Worm (Caenorhabditis elegans) whole organism, late embryonic: ENCODE results near the gene cpi-2.

Experiments
- F13H6.1 ChIP-seq: sonication (generic microtip); optimal IDR thresholded peaks from 2 replicates; lab custom pipeline; 2016; ENCODE audit warnings: missing genetic modification characterization, missing compliant biosample characterization
- T23F11.4 ChIP-seq: fragments of 200-800 bp; sonication (Bioruptor generic); optimal IDR thresholded peaks from 2 replicates; lab custom pipeline; 2018; ENCODE audit warnings: mild to moderate bottlenecking, missing genetic modification characterization, missing compliant biosample characterization
- fkh-10 ChIP-seq: fragments of 150-350 bp; optimal IDR thresholded peaks from 2 replicates; lab custom pipeline; 2014; ENCODE audit warnings: missing biosample characterization, missing genetic modification reagents, missing genetic modification characterization
- sdc-2 ChIP-seq: sonication (generic microtip); optimal IDR thresholded peaks from 2 replicates; lab custom pipeline; 2016; ENCODE audit warnings: missing genotype, missing genetic modification characterization, missing compliant biosample characterization

- TF ChIP-seq sdc-2 (tag; lab: Kevin White, UChicago) (no peak), F13H6.1 (no peak), T23F11.4 (GFP tag; lab: Kevin White, UChicago) (no peak), fkh-10 (GFP tag; lab: Kevin White, UChicago) (no peak)
Measured at ce11 chrV:6051159-6051558, 7.3 kb downstream of the cpi-2 start, which contains the start of gene jamp-1.
